Worm (Caenorhabditis elegans): ENCODE results near the gene K04F1.8.

DNA sequence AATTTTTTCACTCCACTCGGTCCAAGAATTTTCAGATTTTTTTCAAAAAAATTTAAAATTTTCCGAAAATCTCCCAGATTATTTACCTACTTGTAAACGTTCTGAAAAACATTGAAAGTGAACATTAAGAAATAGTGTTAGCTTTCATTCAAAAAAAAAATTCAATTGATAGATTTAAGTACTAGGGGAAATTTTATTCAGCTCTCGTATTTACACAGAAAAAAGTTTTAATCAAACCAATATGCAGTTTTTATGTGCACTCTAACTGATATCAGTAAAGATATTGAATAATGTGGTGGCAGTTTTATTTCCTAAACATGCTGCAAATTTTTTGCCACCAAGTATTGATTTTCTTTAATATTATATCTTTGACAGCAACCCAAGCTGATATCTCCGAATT lies 1.2 kb downstream of the K04F1.8 start, which contains the start of gene irld-42:
- TF ChIP-seq C06A6.2 (GFP tag; conservative IDR thresholded peaks at IDR 0.05) = no peak
- TF ChIP-seq ceh-91 (GFP tag; IDR thresholded peaks at IDR 0.05) = no peak
- no peak for TF ChIP-seq snpc-4 (GFP tag; optimal IDR thresholded peaks at IDR 0.05)
- TF ChIP-seq snpc-4 (tag; optimal IDR thresholded peaks at IDR 0.05) = no peak
- no peak for TF ChIP-seq ceh-40 (GFP tag; IDR thresholded peaks at IDR 0.05)
- TF ChIP-seq dpl-1 (GFP tag; optimal IDR thresholded peaks at IDR 0.05) = no peak
- no peak for TF ChIP-seq akir-1 (GFP tag; optimal IDR thresholded peaks at IDR 0.05)
